Fruit fly (Drosophila melanogaster) S2 (cell line): Measurements from ENCODE around the gene mRpL33.

Experiments
- CG8478 ChIP-seq: fragments of >200 bp; optimal IDR thresholded peaks from 2 replicates; lab custom pipeline; 2018
- CTCF ChIP-seq, 2 experiments: fragments of >200 bp; optimal IDR thresholded peaks; 2 replicates each; lab custom pipeline; 2018

dm6 chrX:4329357-4329756 lies 7.3 kb upstream of the mRpL33 start, which contains the start of gene CG12693:
- no peak for TF ChIP-seq CG8478 (lab: Kevin White, UChicago)
- TF ChIP-seq CTCF (optimal IDR thresholded peaks at IDR 0.05; lab: Kevin White, UChicago): no peak
